Worm (Caenorhabditis elegans): ENCODE results near the gene clec-196.
"Not testable (repeated sequence)": the region's sequence is repeated elsewhere in the genome, so short reads cannot be mapped to it uniquely, and the experiment has no call there.

The clec-196 gene

ce11 chrIV:17284511-17285089, 7.8 kb downstream of the clec-196 start:
- peak; percentile 3 for TF ChIP-seq F16B12.6 (tag; optimal IDR thresholded peaks at IDR 0.05)
- peak in 1 of 2 experiments; percentile 23 for TF ChIP-seq efl-1 (optimal IDR thresholded peaks at IDR 0.05)
- TF ChIP-seq efl-1 (GFP tag; optimal IDR thresholded peaks at IDR 0.05 in 1 of 2), result not testable (repeated sequence)

- TF ChIP-seq ceh-8 (GFP tag; optimal IDR thresholded peaks at IDR 0.05) (no peak), isw-1 (GFP tag; IDR thresholded peaks at IDR 0.05) (no peak), snpc-4 (tag; optimal IDR thresholded peaks at IDR 0.05) (no peak), unc-62 (GFP tag; optimal IDR thresholded peaks at IDR 0.05) (no peak), nhr-237 (tag; optimal IDR thresholded peaks at IDR 0.05) (no peak), snu-23 (GFP tag; optimal IDR thresholded peaks at IDR 0.05) (peak; percentile 11), nhr-71 (tag; optimal IDR thresholded peaks at IDR 0.05) (peak; percentile 67), F16B12.6 (tag; optimal IDR thresholded peaks at IDR 0.05) (no peak), efl-1 (optimal IDR thresholded peaks at IDR 0.05) (peak in 1 of 2 experiments; percentile 1), efl-1 (GFP tag; optimal IDR thresholded peaks at IDR 0.05 in 1 of 2) (no peak), sox-4 (tag; optimal IDR thresholded peaks at IDR 0.05) (no peak), tbx-2 (tag; optimal IDR thresholded peaks at IDR 0.05) (peak; percentile 29), fkh-4 (tag; optimal IDR thresholded peaks at IDR 0.05; ENCODE audit: borderline replicate concordance) (no peak), lin-13 (GFP tag; optimal IDR thresholded peaks at IDR 0.05) (no peak), mep-1 (tag; optimal IDR thresholded peaks at IDR 0.05) (no peak), mef-2 (tag; optimal IDR thresholded peaks at IDR 0.05) (peak; percentile 63), lin-35 (GFP tag; optimal IDR thresholded peaks at IDR 0.05) (peak in 1 of 2 experiments; percentile 4), unc-98 (GFP tag; IDR thresholded peaks at IDR 0.05) (no peak), dsc-1 (tag; optimal IDR thresholded peaks at IDR 0.05) (peak; percentile 9), nhr-47 (tag; optimal IDR thresholded peaks at IDR 0.05) (peak; percentile 42), lsy-2 (tag; optimal IDR thresholded peaks at IDR 0.05) (peak in 1 of 2 experiments; percentile 59), Y116A8C.19 (tag; optimal IDR thresholded peaks at IDR 0.05; ENCODE audit: borderline replicate concordance) (no peak), unc-86 (tag; optimal IDR thresholded peaks at IDR 0.05) (peak; percentile 41), lin-15B (tag; optimal IDR thresholded peaks at IDR 0.05) (no peak), nhr-76 (tag; optimal IDR thresholded peaks at IDR 0.05) (no peak), fkh-8 (tag; optimal IDR thresholded peaks at IDR 0.05) (peak; percentile 40), egl-13 (tag; optimal IDR thresholded peaks at IDR 0.05) (peak; percentile 65), fkh-10 (GFP tag; optimal IDR thresholded peaks at IDR 0.05) (no peak), lin-14 (GFP tag; optimal IDR thresholded peaks at IDR 0.05) (peak; percentile 76), xbp-1 (tag; optimal IDR thresholded peaks at IDR 0.05) (peak; percentile 53), ceh-82 (tag; optimal IDR thresholded peaks at IDR 0.05) (peak in 2 of 3 experiments; percentile 5 to 37), egl-27 (tag; optimal IDR thresholded peaks at IDR 0.05) (no peak)
These were observed 8.5 kb downstream of the clec-196 start for ce11 chrIV:17285263-17285662.

ce11 chrIV:17287908-17288675, 11.3 kb downstream of the clec-196 start, which contains the start of gene zipt-7.1:
Gene zipt-7.1, minus strand, starts transcription at chrIV:17288139.
- no peak for TF ChIP-seq rnt-1 (tag; optimal IDR thresholded peaks at IDR 0.05)
- no peak for TF ChIP-seq efl-1 (optimal IDR thresholded peaks at IDR 0.05)
- TF ChIP-seq efl-1 (GFP tag; optimal IDR thresholded peaks at IDR 0.05 in 1 of 2), result peak in 1 of 2 experiments; percentile 57
- TF ChIP-seq xbp-1 (tag; optimal IDR thresholded peaks at IDR 0.05), result peak; percentile 58

- TF ChIP-seq lin-14 (GFP tag; optimal IDR thresholded peaks at IDR 0.05) (peak; percentile 43), isw-1 (GFP tag; IDR thresholded peaks at IDR 0.05) (no peak)
These were observed 15.0 kb downstream of the clec-196 start, which contains the start of the genes T28F3.11 and slc-17.4 for ce11 chrIV:17291629-17292199. Gene T28F3.11, minus strand, starts transcription at chrIV:17291679. Gene slc-17.4, minus strand, starts transcription at chrIV:17291733.

Measured in whole organism, L1 larva.